Worm (Caenorhabditis elegans) whole organism, young adult: ENCODE data around the gene acr-21.
"Not testable (repeated sequence)": the region's sequence is repeated elsewhere in the genome, so short reads cannot be mapped to it uniquely, and the experiment has no call there.

Experiments used
- attf-3 ChIP-seq: fragments of 200-800 bp; sonication (Bioruptor generic); conservative IDR thresholded peaks from 2 replicates; pipeline ENCODE4 v1.3.6; 2022; ENCODE audit warnings: missing genetic modification reagents, missing genetic modification characterization, missing compliant biosample characterization
- him-1 ChIP-seq: sonication (generic microtip); optimal IDR thresholded peaks from 2 replicates; lab custom pipeline; 2016; ENCODE audit warnings: missing genotype, missing genetic modification reagents, missing genetic modification characterization, missing compliant biosample characterization
- hsf-1 ChIP-seq: fragments of 200-800 bp; sonication (Bioruptor generic); IDR thresholded peaks from 2 replicates; pipeline ENCODE4 v1.3.6; 2022; ENCODE audit warnings: missing genetic modification reagents, missing genetic modification characterization, missing compliant biosample characterization
- nfya-1 ChIP-seq: sonication (generic microtip); optimal IDR thresholded peaks from 2 replicates; lab custom pipeline; 2017; ENCODE audit warnings: antibody characterized with exemption, missing compliant biosample characterization, missing genetic modification characterization, borderline replicate concordance; ENCODE audit not compliant: insufficient read depth
- pha-4 ChIP-seq: fragments of 150-350 bp; sonication (generic microtip); optimal IDR thresholded peaks from 2 replicates; lab custom pipeline; 2014; ENCODE audit warnings: missing biosample characterization, missing genetic modification reagents, missing genetic modification characterization
- snpc-1.3 ChIP-seq: sonication (generic microtip); optimal IDR thresholded peaks from 2 replicates; lab custom pipeline; 2017; ENCODE audit warnings: missing genetic modification characterization, mild to moderate bottlenecking, missing compliant biosample characterization, antibody characterized with exemption, moderate library complexity, missing genotype, missing genetic modification reagents; ENCODE audit not compliant: insufficient read depth

DNA sequence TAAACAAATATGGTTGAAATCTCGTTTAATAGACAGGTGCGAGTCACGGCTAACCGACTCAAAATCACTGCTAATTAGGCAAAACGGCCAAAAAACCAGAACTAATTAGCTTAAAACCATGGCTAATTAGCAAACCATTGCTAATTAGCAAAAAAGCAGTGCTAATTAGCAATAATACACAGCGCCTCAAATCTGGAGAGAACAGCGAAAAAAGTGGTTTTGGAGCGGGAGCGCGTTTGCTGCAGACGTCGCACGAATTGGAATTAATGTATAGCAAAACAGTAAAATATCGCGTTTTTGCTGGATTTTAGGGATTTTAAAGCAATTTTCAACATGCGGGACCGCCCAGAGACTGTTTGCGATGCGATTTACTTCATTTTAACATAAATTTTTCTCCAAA, 44.6 kb downstream of the acr-21 start:
- TF ChIP-seq nfya-1 (tag; lab: Kevin White, UChicago); hsf-1; pha-4 (tag; lab: Kevin White, UChicago); him-1 (tag; lab: Kevin White, UChicago); snpc-1.3 (tag; lab: Kevin White, UChicago): not testable (repeated sequence)
- 0 out of 2 replicates have a peak, but pooled peaks have one; percentile 15 for TF ChIP-seq attf-3 (GFP tag; lab: Robert Waterston, UW)
